Worm (Caenorhabditis elegans) whole organism, L1 larva: ENCODE measurements around the gene Y54H5A.2.

ENCODE experiments used
- C16A3.4 ChIP-seq: fragments of 150-350 bp; optimal IDR thresholded peaks from 2 replicates; lab custom pipeline; 2014; ENCODE audit warnings: missing biosample characterization, missing genetic modification characterization
- Y116A8C.19 ChIP-seq: sonication (generic microtip); optimal IDR thresholded peaks from 2 replicates; lab custom pipeline; 2016; ENCODE audit warnings: missing compliant biosample characterization, missing genetic modification characterization, borderline replicate concordance
- alr-1 ChIP-seq: fragments of 200-800 bp; sonication (Bioruptor generic); optimal IDR thresholded peaks from 2 replicates; lab custom pipeline; 2018; ENCODE audit warnings: borderline replicate concordance, mild to moderate bottlenecking, missing genetic modification characterization, missing compliant biosample characterization
- aly-2 ChIP-seq: fragments of 150-350 bp; optimal IDR thresholded peaks from 2 replicates; lab custom pipeline; 2014; ENCODE audit warnings: missing biosample characterization, missing genetic modification characterization
- ceh-63 ChIP-seq: fragments of 200-800 bp; sonication (Bioruptor generic); optimal IDR thresholded peaks from 2 replicates; lab custom pipeline; 2018; ENCODE audit warnings: mild to moderate bottlenecking, missing genetic modification characterization, missing compliant biosample characterization
- ceh-8 ChIP-seq: fragments of 200-800 bp; sonication (Bioruptor generic); optimal IDR thresholded peaks from 2 replicates; lab custom pipeline; 2018; ENCODE audit warnings: mild to moderate bottlenecking, missing genetic modification characterization, moderate library complexity, missing compliant biosample characterization
- ceh-88 ChIP-seq: fragments of 200-800 bp; sonication (Bioruptor generic); IDR thresholded peaks from 2 replicates; pipeline ENCODE4 v1.3.6; 2022; ENCODE audit warnings: missing genetic modification characterization, missing compliant biosample characterization
- ces-1 ChIP-seq: fragments of 150-350 bp; optimal IDR thresholded peaks from 2 replicates; lab custom pipeline; 2014; ENCODE audit warnings: missing biosample characterization, missing genetic modification reagents, missing genetic modification characterization
- dpl-1 ChIP-seq, 3 experiments: fragments of 150-350 bp in 2 of 3; sonication (generic microtip) in 1 of 3; optimal IDR thresholded peaks; 2 replicates each; lab custom pipeline; 2014 to 2017; ENCODE audit warnings: missing biosample characterization in 3 of 3, missing genetic modification characterization in 3 of 3, missing genetic modification reagents in 3 of 3
- efl-1 ChIP-seq, 4 experiments: fragments of 150-350 bp; optimal IDR thresholded peaks in 3 of 4; peaks in 1 of 4; 1 replicate in 1 of 4; 2 replicates in 3 of 4; lab custom pipeline; 2014; ENCODE audit warnings: missing biosample characterization in 2 of 4, missing genetic modification characterization in 2 of 4, missing genetic modification reagents in 2 of 4
- elt-3 ChIP-seq, 6 experiments: fragments of 150-350 bp in 1 of 6; sonication (generic microtip); optimal IDR thresholded peaks; 2 replicates each; lab custom pipeline; 2017 to 2018; ENCODE audit warnings: missing biosample characterization in 6 of 6, missing genetic modification characterization in 6 of 6, inconsistent platforms in 1 of 6
- ets-5 ChIP-seq: fragments of 200-800 bp; sonication (Bioruptor generic); IDR thresholded peaks from 2 replicates; pipeline ENCODE4 v1.3.6; 2022; ENCODE audit warnings: missing genetic modification characterization, missing compliant biosample characterization
- grh-1 ChIP-seq: fragments of 200-800 bp; sonication (Bioruptor generic); IDR thresholded peaks from 2 replicates; pipeline ENCODE4 v1.3.6; 2022; ENCODE audit warnings: missing genetic modification reagents, missing genetic modification characterization, missing compliant biosample characterization
- hlh-17 ChIP-seq: fragments of 200-800 bp; sonication (Bioruptor generic); optimal IDR thresholded peaks from 2 replicates; lab custom pipeline; 2018; ENCODE audit warnings: missing genetic modification characterization, mild to moderate bottlenecking, missing compliant biosample characterization, moderate library complexity, borderline replicate concordance
- hlh-4 ChIP-seq: sonication (generic microtip); optimal IDR thresholded peaks from 2 replicates; lab custom pipeline; 2016; ENCODE audit warnings: mild to moderate bottlenecking, missing genetic modification characterization, missing compliant biosample characterization
- isw-1 ChIP-seq: fragments of 200-800 bp; sonication (Bioruptor generic); IDR thresholded peaks from 2 replicates; pipeline ENCODE4 v1.3.6; 2022; ENCODE audit warnings: missing genetic modification characterization, missing compliant biosample characterization
- lin-14 ChIP-seq: fragments of 200-800 bp; sonication (Bioruptor generic); optimal IDR thresholded peaks from 2 replicates; lab custom pipeline; 2018; ENCODE audit warnings: mild to moderate bottlenecking, missing genetic modification characterization, moderate library complexity, missing compliant biosample characterization
- lin-15B ChIP-seq: fragments of 150-350 bp; sonication (generic microtip); optimal IDR thresholded peaks from 3 replicates; lab custom pipeline; 2014; ENCODE audit warnings: missing biosample characterization, missing genetic modification characterization
- lin-35 ChIP-seq, 2 experiments: fragments of 150-350 bp; optimal IDR thresholded peaks; 2 replicates each; lab custom pipeline; 2014; ENCODE audit warnings: missing biosample characterization in 2 of 2, missing genetic modification characterization in 2 of 2, missing genetic modification reagents in 2 of 2
- lir-3 ChIP-seq: sonication (generic microtip); optimal IDR thresholded peaks from 2 replicates; lab custom pipeline; 2016; ENCODE audit warnings: mild to moderate bottlenecking, missing genetic modification characterization, moderate library complexity, missing compliant biosample characterization; ENCODE audit not compliant: poor library complexity
- lsy-2 ChIP-seq, 2 experiments: fragments of 150-350 bp; optimal IDR thresholded peaks; 2 replicates each; lab custom pipeline; 2014; ENCODE audit warnings: missing biosample characterization in 2 of 2, missing genetic modification characterization in 2 of 2
- mdl-1 ChIP-seq, 2 experiments: fragments of 150-350 bp; optimal IDR thresholded peaks; 2 replicates each; lab custom pipeline; 2014 to 2017; ENCODE audit warnings: missing biosample characterization in 2 of 2, missing genetic modification characterization in 2 of 2, inconsistent platforms in 1 of 2
- mef-2 ChIP-seq: fragments of 150-350 bp; optimal IDR thresholded peaks from 2 replicates; lab custom pipeline; 2014; ENCODE audit warnings: missing biosample characterization, missing genetic modification characterization
- mep-1 ChIP-seq: fragments of 150-350 bp; optimal IDR thresholded peaks from 2 replicates; lab custom pipeline; 2014; ENCODE audit warnings: missing biosample characterization, missing genetic modification characterization
- nhr-12 ChIP-seq: sonication (generic microtip); optimal IDR thresholded peaks from 2 replicates; lab custom pipeline; 2017; ENCODE audit warnings: missing biosample characterization, missing genetic modification characterization
- nhr-77 ChIP-seq: fragments of 150-350 bp; optimal IDR thresholded peaks from 2 replicates; lab custom pipeline; 2014; ENCODE audit warnings: missing biosample characterization, missing genetic modification characterization
- nhr-84 ChIP-seq: sonication (generic microtip); optimal IDR thresholded peaks from 2 replicates; lab custom pipeline; 2017; ENCODE audit warnings: missing biosample characterization, missing genetic modification characterization
- nhr-90 ChIP-seq: sonication (generic microtip); optimal IDR thresholded peaks from 2 replicates; lab custom pipeline; 2016; ENCODE audit warnings: mild to moderate bottlenecking, missing genetic modification characterization, missing compliant biosample characterization; ENCODE audit not compliant: poor library complexity
- pag-3 ChIP-seq: sonication (generic microtip); optimal IDR thresholded peaks from 2 replicates; lab custom pipeline; 2017; ENCODE audit warnings: missing genetic modification characterization, mild to moderate bottlenecking, missing compliant biosample characterization, antibody characterized with exemption, borderline replicate concordance; ENCODE audit not compliant: insufficient read depth
- skn-1 ChIP-seq: fragments of 150-350 bp; optimal IDR thresholded peaks from 2 replicates; lab custom pipeline; 2014; ENCODE audit warnings: missing biosample characterization, missing genetic modification characterization
- snpc-4 ChIP-seq: fragments of 150-350 bp; optimal IDR thresholded peaks from 2 replicates; lab custom pipeline; 2014; ENCODE audit warnings: missing biosample characterization, missing genetic modification characterization
- sptf-1 ChIP-seq: fragments of 150-350 bp; optimal IDR thresholded peaks from 2 replicates; lab custom pipeline; 2014; ENCODE audit warnings: missing biosample characterization, missing genetic modification characterization
- tlp-1 ChIP-seq: fragments of 150-350 bp; optimal IDR thresholded peaks from 2 replicates; lab custom pipeline; 2014; ENCODE audit warnings: missing biosample characterization, missing genetic modification characterization
- vab-15 ChIP-seq: sonication (generic microtip); optimal IDR thresholded peaks from 2 replicates; lab custom pipeline; 2017; ENCODE audit warnings: missing genotype, mild to moderate bottlenecking, missing genetic modification characterization, missing compliant biosample characterization
- xbp-1 ChIP-seq: sonication (generic microtip); optimal IDR thresholded peaks from 2 replicates; lab custom pipeline; 2016; ENCODE audit warnings: missing genetic modification characterization, missing compliant biosample characterization
- zag-1 ChIP-seq: fragments of 150-350 bp; optimal IDR thresholded peaks from 2 replicates; lab custom pipeline; 2014; ENCODE audit warnings: missing biosample characterization, missing genetic modification characterization
- ztf-11 ChIP-seq, 2 experiments: sonication (generic microtip); optimal IDR thresholded peaks; 2 replicates each; lab custom pipeline; 2016 to 2017; ENCODE audit warnings: missing genetic modification characterization in 2 of 2, missing biosample characterization in 1 of 2, missing compliant biosample characterization in 1 of 2
- ztf-4 ChIP-seq: fragments of 150-350 bp; optimal IDR thresholded peaks from 2 replicates; lab custom pipeline; 2014; ENCODE audit warnings: missing biosample characterization, missing genetic modification characterization

Gene Y54H5A.2

DNA sequence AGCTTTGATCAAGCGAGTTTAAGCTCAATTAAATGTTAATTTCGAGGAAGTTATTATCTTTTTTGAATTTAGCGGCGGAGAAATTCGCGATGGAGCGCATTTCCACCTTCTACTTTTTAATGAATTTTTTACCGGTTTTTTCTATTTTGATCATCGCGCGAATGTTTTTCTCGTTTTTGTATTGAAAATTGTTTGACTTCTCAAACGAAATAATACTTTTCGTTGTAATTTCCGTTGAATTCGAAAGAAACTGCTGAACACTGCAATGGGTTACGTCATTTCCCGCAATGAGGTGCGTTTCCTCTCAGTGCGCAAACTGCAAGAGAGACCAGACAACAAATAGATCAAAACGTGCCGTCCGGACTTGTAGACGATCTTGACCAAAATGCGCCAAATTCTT is 31.8 kb upstream of the Y54H5A.2 start:
- TF ChIP-seq dpl-1 (GFP tag; optimal IDR thresholded peaks at IDR 0.05; lab: Kevin White, UChicago) (peak in 1 of 3 experiments; percentile 51), ceh-63 (GFP tag; lab: Kevin White, UChicago) (no peak), lin-35 (GFP tag; optimal IDR thresholded peaks at IDR 0.05; lab: Kevin White, UChicago) (peak in 1 of 2 experiments; percentile 34), isw-1 (GFP tag; lab: Robert Waterston, UW) (no peak), efl-1 (optimal IDR thresholded peaks at IDR 0.05; lab: Kevin White, UChicago) (no peak), efl-1 (GFP tag; optimal IDR thresholded peaks at IDR 0.05 in 1 of 2; lab: Kevin White, UChicago) (peak in 1 of 2 experiments; percentile 52)
- TF ChIP-seq, all 84 proteins: peak for 3

ce11 chrIII:5180588-5180987 is 31.2 kb upstream of the Y54H5A.2 start:
- no peak for TF ChIP-seq mep-1
- peak; percentile 24 for TF ChIP-seq lin-14
- peak in 1 of 2 experiments; percentile 23 for TF ChIP-seq lsy-2 (tag; optimal IDR thresholded peaks at IDR 0.05; lab: Kevin White, UChicago)
- no peak for TF ChIP-seq pag-3
- TF ChIP-seq skn-1 (tag; lab: Kevin White, UChicago), result no peak
- no peak for TF ChIP-seq ceh-63 (GFP tag; lab: Kevin White, UChicago)
- no peak for TF ChIP-seq ztf-11 (tag; optimal IDR thresholded peaks at IDR 0.05; lab: Kevin White, UChicago)
- no peak for TF ChIP-seq efl-1 (optimal IDR thresholded peaks at IDR 0.05; lab: Kevin White, UChicago)
- TF ChIP-seq efl-1 (GFP tag; optimal IDR thresholded peaks at IDR 0.05 in 1 of 2; lab: Kevin White, UChicago), result peak in 1 of 2 experiments; percentile 71
- TF ChIP-seq xbp-1 (tag; lab: Kevin White, UChicago), result no peak
- no peak for TF ChIP-seq aly-2 (tag; lab: Kevin White, UChicago)
- TF ChIP-seq, all 84 proteins: peak for 3

ce11 chrIII:5179166-5179565 is 29.8 kb upstream of the Y54H5A.2 start:
- TF ChIP-seq mep-1 (no peak), efl-1 (optimal IDR thresholded peaks at IDR 0.05; lab: Kevin White, UChicago) (peak in 1 of 2 experiments; percentile 3), efl-1 (GFP tag; optimal IDR thresholded peaks at IDR 0.05 in 1 of 2; lab: Kevin White, UChicago) (peak in 1 of 2 experiments; percentile 10)

- TF ChIP-seq ets-5 (GFP tag; lab: Robert Waterston, UW) (no peak), nhr-84 (no peak)
These were observed 24.2 kb upstream of the Y54H5A.2 start, which contains the start of gene cid-1 for ce11 chrIII:5173622-5174021. Gene cid-1 (plus strand): TSS chrIII:5173922.

ce11 chrIII:5173139-5173538 is 23.8 kb upstream of the Y54H5A.2 start, which contains the start of gene emb-1:
Gene emb-1 (plus strand): TSS chrIII:5173439.
- TF ChIP-seq ces-1 (GFP tag; lab: Kevin White, UChicago), result no peak
- no peak for TF ChIP-seq xbp-1 (tag; lab: Kevin White, UChicago)
- no peak for TF ChIP-seq grh-1
- no peak for TF ChIP-seq skn-1 (tag; lab: Kevin White, UChicago)
- TF ChIP-seq ceh-8, result no peak
- TF ChIP-seq alr-1 (tag; lab: Kevin White, UChicago), result no peak

DNA sequence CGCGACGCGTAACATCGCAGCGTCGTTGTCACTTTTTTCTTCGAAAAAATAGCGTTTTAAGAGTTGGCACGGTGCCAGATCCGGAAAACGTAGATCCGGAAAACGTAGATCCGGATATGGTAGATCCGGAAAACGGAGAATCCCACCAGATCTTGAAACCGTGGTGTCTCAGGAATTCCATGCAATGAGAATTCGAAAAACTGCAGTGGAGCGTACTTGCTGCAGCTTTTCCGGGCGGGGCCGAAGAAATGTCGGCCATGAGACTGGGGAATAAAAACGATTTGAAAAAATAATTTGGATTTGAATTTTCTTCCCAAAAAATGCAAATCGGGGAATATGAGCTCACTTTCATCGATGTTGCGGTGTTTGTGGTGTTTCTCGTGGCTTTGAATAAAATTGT is 23.1 kb upstream of the Y54H5A.2 start, which contains the start of gene K10D2.5:
Gene K10D2.5 (plus strand): TSS at position 251 of the 400 bp plus-strand sequence.
- TF ChIP-seq ceh-63 (GFP tag; lab: Kevin White, UChicago), result peak; percentile 95
- TF ChIP-seq sptf-1 (tag; lab: Kevin White, UChicago), result no peak
- peak; percentile 84 for TF ChIP-seq Y116A8C.19 (tag; lab: Kevin White, UChicago)
- peak; percentile 97 for TF ChIP-seq vab-15 (tag; lab: Kevin White, UChicago)
- no peak for TF ChIP-seq hlh-4
- peak; percentile 84 for TF ChIP-seq skn-1 (tag; lab: Kevin White, UChicago)
- TF ChIP-seq nhr-77 (tag; lab: Kevin White, UChicago), result peak; percentile 89
- TF ChIP-seq lin-14, result peak; percentile 94
- TF ChIP-seq tlp-1, result no peak
- peak; percentile 65 for TF ChIP-seq aly-2 (tag; lab: Kevin White, UChicago)
- peak; percentile 98 for TF ChIP-seq lir-3 (tag; lab: Kevin White, UChicago)
- TF ChIP-seq mep-1, result peak; percentile 94
- TF ChIP-seq mdl-1 (tag; optimal IDR thresholded peaks at IDR 0.05; lab: Kevin White, UChicago), result peak in 1 of 2 experiments; percentile 78
- peak; percentile 14 for TF ChIP-seq zag-1 (tag; lab: Kevin White, UChicago)
- TF ChIP-seq ztf-4 (tag; lab: Kevin White, UChicago), result peak; percentile 47
- TF ChIP-seq C16A3.4 (tag; lab: Kevin White, UChicago), result peak; percentile 94
- TF ChIP-seq snpc-4 (tag; lab: Kevin White, UChicago), result peak; percentile 84
- peak; percentile 56 for TF ChIP-seq hlh-17 (GFP tag; lab: Kevin White, UChicago)
- peak; percentile 50 for TF ChIP-seq ceh-8
- TF ChIP-seq ces-1 (GFP tag; lab: Kevin White, UChicago), result no peak
- peak; percentile 81 for TF ChIP-seq mef-2
- peak in 3 of 6 experiments; percentile 76 to 79 (median 79) for TF ChIP-seq elt-3 (tag; optimal IDR thresholded peaks at IDR 0.05; lab: Kevin White, UChicago)
- TF ChIP-seq dpl-1 (GFP tag; optimal IDR thresholded peaks at IDR 0.05; lab: Kevin White, UChicago), result peak; percentile 85 to 88 (median 88)
- TF ChIP-seq nhr-90, result peak; percentile 96
- TF ChIP-seq ceh-88 (GFP tag; lab: Robert Waterston, UW), result peak; percentile 81
- TF ChIP-seq lin-15B (tag; lab: Kevin White, UChicago), result peak; percentile 98
- no peak for TF ChIP-seq nhr-12 (tag; lab: Kevin White, UChicago)
- no peak for TF ChIP-seq alr-1 (tag; lab: Kevin White, UChicago)
